Worm (Caenorhabditis elegans): ENCODE measurements around the gene Y38F1A.8.
A peak's percentile ranks its signal among the peaks of the same experiment; 100 is the strongest.

Y38F1A.8 gene

DNA sequence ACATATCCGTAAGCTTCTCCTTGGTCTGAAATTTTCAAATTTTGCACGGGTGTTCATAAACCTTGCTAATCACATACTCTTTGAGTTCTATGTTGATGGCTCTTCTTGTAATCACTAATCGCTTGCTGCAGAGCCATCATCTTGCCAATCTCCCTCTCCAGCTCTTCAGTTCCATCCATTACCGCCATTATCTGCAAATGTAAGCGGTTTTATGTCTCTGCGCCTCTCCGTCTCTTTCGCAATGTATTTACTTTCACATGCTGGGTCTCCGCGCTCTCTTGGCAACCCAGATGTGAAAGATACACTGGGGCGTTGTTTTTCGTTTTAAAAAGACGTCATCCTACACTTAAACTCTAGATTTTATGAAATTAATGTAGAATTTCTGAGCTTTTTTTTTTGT, 47.4 kb downstream of the Y38F1A.8 start:
- TF ChIP-seq pbrm-1 (GFP tag; IDR thresholded peaks at IDR 0.05) (0 out of 2 replicates have a peak, but pooled peaks have one; percentile 17), dox-1 (GFP tag; IDR thresholded peaks at IDR 0.05) (peak; percentile 19; the same call in 1 of the 2 replicates), hmg-1.2 (GFP tag; IDR thresholded peaks at IDR 0.05) (peak; percentile 65; the same call in 1 of the 2 replicates), snpc-4 (GFP tag; optimal IDR thresholded peaks at IDR 0.05) (no peak), snpc-4 (tag; optimal IDR thresholded peaks at IDR 0.05) (peak in 2 of 4 experiments; percentile 39 to 57), attf-5 (GFP tag; optimal IDR thresholded peaks at IDR 0.05) (peak; percentile 12), cebp-1 (GFP tag; IDR thresholded peaks at IDR 0.05) (peak; percentile 75), cebp-1 (tag; optimal IDR thresholded peaks at IDR 0.05) (peak; percentile 89), tlf-1 (GFP tag; optimal IDR thresholded peaks at IDR 0.05) (no peak), egrh-3 (GFP tag; IDR thresholded peaks at IDR 0.05) (no peak), nhr-80 (tag; optimal IDR thresholded peaks at IDR 0.05) (peak; percentile 4), B0035.1 (tag; optimal IDR thresholded peaks at IDR 0.05) (no peak), ztf-26 (tag; optimal IDR thresholded peaks at IDR 0.05) (no peak)

DNA sequence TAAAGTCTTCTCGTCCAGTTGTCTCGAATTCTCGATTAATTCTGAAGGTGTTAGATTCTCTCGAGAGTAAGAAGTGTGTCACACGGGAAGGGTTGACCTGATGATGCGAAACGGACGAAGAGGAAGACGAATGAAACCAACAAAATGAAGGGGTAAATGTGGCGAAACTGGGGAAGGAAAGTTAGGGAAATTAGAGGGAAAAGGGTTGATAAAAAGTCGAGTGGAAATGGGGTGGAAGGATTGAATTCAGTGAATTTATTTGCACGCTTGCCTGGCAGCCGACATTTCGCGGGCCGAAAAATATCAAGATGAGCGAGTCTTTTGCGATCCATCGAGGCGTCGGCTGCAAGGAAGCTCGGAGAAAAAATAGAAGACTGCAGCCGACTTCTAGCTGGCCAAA, 52.5 kb downstream of the Y38F1A.8 start, which contains the start of gene F58G1.7:
Gene F58G1.7, minus strand, starts transcription at position 101 of the 400 bp plus-strand sequence.
- TF ChIP-seq T07F8.4 (tag; optimal IDR thresholded peaks at IDR 0.05): no peak
- TF ChIP-seq repo-1 (tag; optimal IDR thresholded peaks at IDR 0.05): no peak
- no peak for TF ChIP-seq hsf-1 (GFP tag; IDR thresholded peaks at IDR 0.05)
- no peak for TF ChIP-seq chd-7 (tag; optimal IDR thresholded peaks at IDR 0.05)
- TF ChIP-seq attf-3 (GFP tag; conservative IDR thresholded peaks at IDR 0.05): no peak
- TF ChIP-seq zfh-2 (GFP tag; conservative IDR thresholded peaks at IDR 0.05): 0 out of 2 replicates have a peak, but pooled peaks have one; percentile 20
- TF ChIP-seq bed-2 (GFP tag; IDR thresholded peaks at IDR 0.05): no peak
- no peak for TF ChIP-seq madf-6 (GFP tag; IDR thresholded peaks at IDR 0.05)
- no peak for TF ChIP-seq F52B5.7 (tag; optimal IDR thresholded peaks at IDR 0.05)
- no peak for TF ChIP-seq snpc-4 (GFP tag; optimal IDR thresholded peaks at IDR 0.05)
- TF ChIP-seq snpc-4 (tag; optimal IDR thresholded peaks at IDR 0.05): peak in 2 of 4 experiments; percentile 35 to 68
- TF ChIP-seq B0261.1 (tag; optimal IDR thresholded peaks at IDR 0.05): no peak

All from whole organism, young adult.